Worm (Caenorhabditis elegans): ENCODE data around the gene Y54F10BM.21.

- no peak for TF ChIP-seq nhr-237 (tag; optimal IDR thresholded peaks at IDR 0.05)
- TF ChIP-seq ztf-4 (tag; optimal IDR thresholded peaks at IDR 0.05) = no peak
Observed at ce11 chrIII:2328612-2329011, 51.7 kb downstream of the Y54F10BM.21 start.

Data from whole organism, L2 larva.